Fruit fly (Drosophila melanogaster): Measurements from ENCODE around the gene shep.

Gene shep

DNA sequence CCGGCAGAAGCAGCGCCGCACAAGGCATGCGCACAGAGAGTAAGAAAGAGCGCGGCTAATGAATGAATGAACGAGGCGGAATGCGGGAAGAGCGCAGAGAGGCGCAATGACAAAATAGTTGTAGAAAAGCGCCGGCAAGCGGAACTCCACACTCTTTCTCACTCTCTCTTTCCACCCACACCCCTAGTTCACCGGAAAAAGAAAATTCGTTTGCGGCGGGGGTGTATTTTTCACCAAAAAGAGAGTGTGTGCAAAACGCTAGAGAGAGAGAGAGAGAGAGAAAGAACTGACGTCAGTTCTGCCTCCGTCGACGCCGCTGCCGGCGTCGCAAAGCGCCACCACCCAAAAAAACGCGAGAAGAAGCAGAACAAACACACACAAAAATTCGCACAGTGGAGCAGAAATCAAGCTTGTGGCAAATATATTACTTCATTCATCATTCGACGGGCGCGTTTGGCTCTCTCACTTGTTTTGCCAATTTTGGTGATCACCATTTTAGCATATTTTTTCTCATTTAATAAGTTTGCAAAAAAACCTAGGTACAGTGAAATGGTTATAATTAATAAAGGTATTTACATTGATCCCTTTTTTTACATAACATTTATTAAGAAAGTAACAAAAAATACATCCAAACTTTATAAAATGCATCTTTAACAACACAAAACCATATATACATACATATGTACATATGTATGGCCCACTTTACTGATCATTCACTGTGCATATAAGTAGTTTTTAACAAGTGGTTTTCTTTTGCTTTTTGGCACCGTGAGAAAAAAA, 92.7 kb downstream of the shep start (continued):
- TF ChIP-seq Oli (tag; optimal IDR thresholded peaks at IDR 0.05): peak; percentile 75
- peak; percentile 40; the same call in 2 of the 3 replicates for TF ChIP-seq zen2 (GFP tag; IDR thresholded peaks at IDR 0.05; ENCODE audit: partially characterized antibody)
- TF ChIP-seq CG8089 (GFP tag; optimal IDR thresholded peaks at IDR 0.05): no peak
- no peak for TF ChIP-seq onecut (GFP tag; IDR thresholded peaks at IDR 0.05)
- peak; percentile 6 for TF ChIP-seq CG1603 (tag; optimal IDR thresholded peaks at IDR 0.05)
- peak; percentile 68 for TF ChIP-seq Ptx1 (GFP tag; IDR thresholded peaks at IDR 0.05)
- TF ChIP-seq Blimp-1 (GFP tag; optimal IDR thresholded peaks at IDR 0.05): peak; percentile 33
- TF ChIP-seq Hr51 (GFP tag; optimal IDR thresholded peaks at IDR 0.05): peak in 1 of 2 experiments; percentile 81
- TF ChIP-seq fd96Cb (tag; optimal IDR thresholded peaks at IDR 0.05): peak; percentile 53
- peak; percentile 58 for TF ChIP-seq cwo (GFP tag; optimal IDR thresholded peaks at IDR 0.05)
- no peak for TF ChIP-seq Kr (GFP tag; optimal IDR thresholded peaks at IDR 0.05)
- no peak; the same call in 1 of the 2 replicates for TF ChIP-seq CG17328 (GFP tag; IDR thresholded peaks at IDR 0.05)
- peak; percentile 57 for TF ChIP-seq CG2712 (tag; optimal IDR thresholded peaks at IDR 0.05)
- no peak for TF ChIP-seq ssp (GFP tag; IDR thresholded peaks at IDR 0.05)
- no peak for TF ChIP-seq CG4707 (GFP tag; optimal IDR thresholded peaks at IDR 0.05)
- TF ChIP-seq D19B (GFP tag; optimal IDR thresholded peaks at IDR 0.05): peak; percentile 1
- TF ChIP-seq gsb-n (tag; optimal IDR thresholded peaks at IDR 0.05): no peak
- TF ChIP-seq zf30C (GFP tag; optimal IDR thresholded peaks at IDR 0.05): peak; percentile 46
- TF ChIP-seq Trl (optimal IDR thresholded peaks at IDR 0.05): peak; percentile 98 to 99
- TF ChIP-seq Trl (GFP tag; optimal IDR thresholded peaks at IDR 0.05): peak; percentile 59
- no peak for TF ChIP-seq CG12769 (tag; optimal IDR thresholded peaks at IDR 0.05)
- TF ChIP-seq CG8388 (GFP tag; optimal IDR thresholded peaks at IDR 0.05): peak; percentile 17
- TF ChIP-seq CG9876 (GFP tag; optimal IDR thresholded peaks at IDR 0.05): no peak
- no peak for TF ChIP-seq CG2889 (GFP tag; IDR thresholded peaks at IDR 0.05)
- TF ChIP-seq CG12299 (tag; optimal IDR thresholded peaks at IDR 0.05): no peak
- peak; percentile 58 for TF ChIP-seq NfI (GFP tag; optimal IDR thresholded peaks at IDR 0.05)
- no peak for TF ChIP-seq ac (GFP tag; optimal IDR thresholded peaks at IDR 0.05)
- peak; percentile 35; the same call in 1 of the 2 replicates for TF ChIP-seq Bgb (GFP tag; IDR thresholded peaks at IDR 0.05; ENCODE audit: partially characterized antibody)
- TF ChIP-seq CG9817 (tag; optimal IDR thresholded peaks at IDR 0.05): peak; percentile 24
- TF ChIP-seq wek (GFP tag; optimal IDR thresholded peaks at IDR 0.05): no peak
- no peak for TF ChIP-seq ap (GFP tag; IDR thresholded peaks at IDR 0.05)
- TF ChIP-seq CG1832 (GFP tag; optimal IDR thresholded peaks at IDR 0.05): peak; percentile 63
- no peak for TF ChIP-seq Asciz (GFP tag; optimal IDR thresholded peaks at IDR 0.05)
- no peak for TF ChIP-seq run (tag; optimal IDR thresholded peaks at IDR 0.05)
- TF ChIP-seq ash1 (GFP tag; optimal IDR thresholded peaks at IDR 0.05): no peak
- TF ChIP-seq Hmr (GFP tag; optimal IDR thresholded peaks at IDR 0.05): peak; percentile 55
- peak; percentile 45 for TF ChIP-seq Abd-B (GFP tag; optimal IDR thresholded peaks at IDR 0.05)
- peak; percentile 75 for TF ChIP-seq CoRest (tag; optimal IDR thresholded peaks at IDR 0.05)
- TF ChIP-seq gcm (GFP tag; optimal IDR thresholded peaks at IDR 0.05): peak; percentile 64
- no peak for TF ChIP-seq grn (GFP tag; optimal IDR thresholded peaks at IDR 0.05)
- no peak for TF ChIP-seq disco-r (GFP tag; optimal IDR thresholded peaks at IDR 0.05)
- TF ChIP-seq Myb (GFP tag; optimal IDR thresholded peaks at IDR 0.05): peak; percentile 38
- TF ChIP-seq Hr39 (optimal IDR thresholded peaks at IDR 0.05): no peak
- TF ChIP-seq MBD-R2 (GFP tag; IDR thresholded peaks at IDR 0.05): peak; percentile 27; the same call in 1 of the 2 replicates
- TF ChIP-seq CG4820 (GFP tag; optimal IDR thresholded peaks at IDR 0.05): peak; percentile 18
- no peak for TF ChIP-seq MESR4 (GFP tag; optimal IDR thresholded peaks at IDR 0.05)
- TF ChIP-seq CG7786 (GFP tag; optimal IDR thresholded peaks at IDR 0.05): peak; percentile 19
- TF ChIP-seq kay (GFP tag; optimal IDR thresholded peaks at IDR 0.05): peak; percentile 19
- peak; percentile 62 for TF ChIP-seq CG34224 (GFP tag; IDR thresholded peaks at IDR 0.05; ENCODE audit: partially characterized antibody)

Measured in whole organism, embryonic.